Fruit fly (Drosophila melanogaster) whole organism, prepupa: ENCODE data around the gene CG13024.

Experiments
- Blimp-1 ChIP-seq: fragments of 200-800 bp; sonication (Bioruptor generic); optimal IDR thresholded peaks from 3 replicates; lab custom pipeline; 2017; ENCODE audit warnings: missing biosample characterization, missing genetic modification characterization, mild to moderate bottlenecking, moderate library complexity, missing genetic modification reagents
- CG10631 ChIP-seq: fragments of 200-800 bp; sonication (Bioruptor generic); optimal IDR thresholded peaks from 2 replicates; lab custom pipeline; 2016; ENCODE audit warnings: missing biosample characterization, missing genetic modification characterization
- CG10669 ChIP-seq: fragments of 200-800 bp; sonication (Bioruptor generic); optimal IDR thresholded peaks from 3 replicates; lab custom pipeline; 2018; ENCODE audit warnings: missing biosample characterization, mild to moderate bottlenecking, missing genetic modification characterization, moderate library complexity
- CG11762 ChIP-seq: fragments of 200-800 bp; sonication (Bioruptor generic); optimal IDR thresholded peaks from 3 replicates; lab custom pipeline; 2016; ENCODE audit warnings: missing biosample characterization, missing genetic modification characterization; ENCODE audit not compliant: insufficient read depth
- CG11902 ChIP-seq: fragments of 200-800 bp; sonication (Bioruptor generic); optimal IDR thresholded peaks from 3 replicates; lab custom pipeline; 2016; ENCODE audit warnings: missing biosample characterization, missing genetic modification characterization
- CG15336 ChIP-seq: fragments of 200-800 bp; sonication (Bioruptor generic); IDR thresholded peaks from 2 replicates; pipeline ENCODE4 v1.3.6; 2022; ENCODE audit warnings: missing biosample characterization, missing genetic modification characterization
- CG16779 ChIP-seq: fragments of 200-800 bp; sonication (Bioruptor generic); optimal IDR thresholded peaks from 3 replicates; lab custom pipeline; 2017; ENCODE audit warnings: missing biosample characterization, mild to moderate bottlenecking, missing genetic modification characterization
- CG3032 ChIP-seq: fragments of 200-800 bp; optimal IDR thresholded peaks from 2 replicates; lab custom pipeline; 2019; ENCODE audit warnings: missing biosample characterization, mild to moderate bottlenecking, missing genetic modification characterization, moderate library complexity
- CG31627 ChIP-seq: fragments of 200-800 bp; sonication (Bioruptor generic); optimal IDR thresholded peaks from 3 replicates; lab custom pipeline; 2016; ENCODE audit warnings: missing biosample characterization, missing genetic modification characterization
- CG32006 ChIP-seq: fragments of 200-800 bp; sonication (Bioruptor generic); optimal IDR thresholded peaks from 3 replicates; lab custom pipeline; 2017; ENCODE audit warnings: missing biosample characterization, mild to moderate bottlenecking, missing genetic modification characterization
- CG3919 ChIP-seq: fragments of 200-800 bp; sonication (Bioruptor generic); optimal IDR thresholded peaks from 3 replicates; lab custom pipeline; 2016; ENCODE audit warnings: missing biosample characterization, missing genetic modification characterization
- CG4318 ChIP-seq: fragments of 200-800 bp; sonication (Bioruptor generic); optimal IDR thresholded peaks from 3 replicates; lab custom pipeline; 2017; ENCODE audit warnings: missing biosample characterization, mild to moderate bottlenecking, missing genetic modification characterization
- CG6163 ChIP-seq: fragments of 200-800 bp; sonication (Bioruptor generic); IDR thresholded peaks from 3 replicates; pipeline ENCODE4 v1.3.6; 2022; ENCODE audit warnings: missing biosample characterization, missing genetic modification characterization
- CG6276 ChIP-seq: fragments of 200-800 bp; sonication (Bioruptor generic); optimal IDR thresholded peaks from 2 replicates; lab custom pipeline; 2017; ENCODE audit warnings: missing biosample characterization, mild to moderate bottlenecking, missing genetic modification characterization
- CG6808 ChIP-seq: fragments of 200-800 bp; sonication (Bioruptor generic); optimal IDR thresholded peaks from 3 replicates; lab custom pipeline; 2017; ENCODE audit warnings: missing biosample characterization, missing genetic modification characterization, mild to moderate bottlenecking, moderate library complexity, missing genetic modification reagents
- CG6854 ChIP-seq: fragments of 200-800 bp; sonication (Bioruptor generic); optimal IDR thresholded peaks from 2 replicates; lab custom pipeline; 2017; ENCODE audit warnings: missing biosample characterization, mild to moderate bottlenecking, missing genetic modification characterization
- CG7368 ChIP-seq: fragments of 200-800 bp; sonication (Bioruptor generic); optimal IDR thresholded peaks from 3 replicates; lab custom pipeline; 2016; ENCODE audit warnings: missing biosample characterization, missing genetic modification characterization
- CG8632 ChIP-seq: fragments of 200-800 bp; sonication (Bioruptor generic); optimal IDR thresholded peaks from 3 replicates; lab custom pipeline; 2016; ENCODE audit warnings: missing biosample characterization, missing genetic modification characterization
- CG9139 ChIP-seq: fragments of 200-800 bp; sonication (Bioruptor generic); optimal IDR thresholded peaks from 3 replicates; lab custom pipeline; 2017; ENCODE audit warnings: missing biosample characterization, mild to moderate bottlenecking, missing genetic modification characterization
- Eip75B ChIP-seq: fragments of 200-800 bp; sonication (Bioruptor generic); optimal IDR thresholded peaks from 3 replicates; lab custom pipeline; 2016; ENCODE audit warnings: missing biosample characterization, missing genetic modification characterization
- Eip93F ChIP-seq: fragments of 200-800 bp; sonication (Bioruptor generic); optimal IDR thresholded peaks from 2 replicates; lab custom pipeline; 2016; ENCODE audit warnings: missing biosample characterization, mild to moderate bottlenecking, missing genetic modification characterization
- Ets21C ChIP-seq: fragments of 200-800 bp; sonication (Bioruptor generic); optimal IDR thresholded peaks from 3 replicates; lab custom pipeline; 2016; ENCODE audit warnings: missing biosample characterization, missing genetic modification characterization
- Gug ChIP-seq: fragments of 200-800 bp; sonication (Bioruptor generic); IDR thresholded peaks from 2 replicates; pipeline ENCODE4 v1.3.6; 2022; ENCODE audit warnings: missing biosample characterization, missing genetic modification characterization
- Hr39 ChIP-seq: fragments of 200-800 bp; sonication (Bioruptor generic); optimal IDR thresholded peaks from 2 replicates; lab custom pipeline; 2016; ENCODE audit warnings: missing biosample characterization, missing genetic modification characterization
- Met ChIP-seq: fragments of 200-800 bp; sonication (Bioruptor generic); optimal IDR thresholded peaks from 3 replicates; lab custom pipeline; 2016; ENCODE audit warnings: missing biosample characterization, missing genetic modification characterization
- OdsH ChIP-seq: fragments of 200-800 bp; sonication (Bioruptor generic); optimal IDR thresholded peaks from 3 replicates; lab custom pipeline; 2016; ENCODE audit warnings: missing biosample characterization, missing genetic modification characterization
- Smox ChIP-seq: fragments of 200-800 bp; sonication (Bioruptor generic); optimal IDR thresholded peaks from 3 replicates; lab custom pipeline; 2016; ENCODE audit warnings: missing biosample characterization, missing genetic modification characterization
- Sox102F ChIP-seq: fragments of 200-800 bp; sonication (Bioruptor generic); optimal IDR thresholded peaks from 2 replicates; lab custom pipeline; 2016; ENCODE audit warnings: missing biosample characterization, mild to moderate bottlenecking, missing genetic modification characterization
- Sox14 ChIP-seq: fragments of 200-800 bp; sonication (Bioruptor generic); optimal IDR thresholded peaks from 3 replicates; lab custom pipeline; 2016; ENCODE audit warnings: missing biosample characterization, missing genetic modification characterization
- Sox15 ChIP-seq: fragments of 200-800 bp; sonication (Bioruptor generic); optimal IDR thresholded peaks from 3 replicates; lab custom pipeline; 2016; ENCODE audit warnings: missing biosample characterization, missing genetic modification characterization
- acj6 ChIP-seq: fragments of 200-800 bp; sonication (Bioruptor generic); optimal IDR thresholded peaks from 3 replicates; lab custom pipeline; 2016; ENCODE audit warnings: missing biosample characterization, missing genetic modification characterization
- cyc ChIP-seq: fragments of 200-800 bp; sonication (Bioruptor generic); optimal IDR thresholded peaks from 3 replicates; lab custom pipeline; 2016; ENCODE audit warnings: missing biosample characterization, missing genetic modification characterization
- dac ChIP-seq: fragments of 200-800 bp; sonication (Bioruptor generic); optimal IDR thresholded peaks from 2 replicates; lab custom pipeline; 2017; ENCODE audit warnings: missing biosample characterization, mild to moderate bottlenecking, missing genetic modification characterization
- eg ChIP-seq: fragments of 200-800 bp; sonication (Bioruptor generic); IDR thresholded peaks from 3 replicates; pipeline ENCODE4 v1.3.6; 2022; ENCODE audit warnings: missing biosample characterization, missing genetic modification characterization
- esn ChIP-seq: fragments of 200-800 bp; sonication (Bioruptor generic); optimal IDR thresholded peaks from 2 replicates; lab custom pipeline; 2016; ENCODE audit warnings: missing biosample characterization, mild to moderate bottlenecking, missing genetic modification characterization, moderate library complexity
- fd59A ChIP-seq: fragments of 200-800 bp; sonication (Bioruptor generic); optimal IDR thresholded peaks from 2 replicates; lab custom pipeline; 2017; ENCODE audit warnings: missing biosample characterization, mild to moderate bottlenecking, missing genetic modification characterization, missing genetic modification reagents
- fd85E ChIP-seq: fragments of 200-800 bp; sonication (Bioruptor generic); optimal IDR thresholded peaks from 3 replicates; lab custom pipeline; 2016; ENCODE audit warnings: missing biosample characterization, missing genetic modification characterization
- fkh ChIP-seq: fragments of 200-800 bp; sonication (Bioruptor generic); optimal IDR thresholded peaks from 3 replicates; lab custom pipeline; 2017; ENCODE audit warnings: missing biosample characterization, mild to moderate bottlenecking, missing genetic modification characterization, moderate library complexity
- lz ChIP-seq: fragments of 200-800 bp; sonication (Bioruptor generic); optimal IDR thresholded peaks from 3 replicates; lab custom pipeline; 2016; ENCODE audit warnings: missing biosample characterization, missing genetic modification characterization
- net ChIP-seq: fragments of 200-800 bp; sonication (Bioruptor generic); optimal IDR thresholded peaks from 3 replicates; lab custom pipeline; 2016; ENCODE audit warnings: missing biosample characterization, missing genetic modification characterization
- pdm3 ChIP-seq: fragments of 200-800 bp; sonication (Bioruptor generic); optimal IDR thresholded peaks from 3 replicates; lab custom pipeline; 2016; ENCODE audit warnings: missing biosample characterization, missing genetic modification characterization
- salr ChIP-seq, 2 experiments: fragments of 200-800 bp; sonication (Bioruptor generic); optimal IDR thresholded peaks; 3 replicates each; lab custom pipeline; 2016 to 2018; ENCODE audit warnings: missing biosample characterization in 2 of 2, missing genetic modification characterization in 2 of 2, mild to moderate bottlenecking in 1 of 2
- spab ChIP-seq: fragments of 200-800 bp; sonication (Bioruptor generic); optimal IDR thresholded peaks from 2 replicates; lab custom pipeline; 2017; ENCODE audit warnings: missing biosample characterization, mild to moderate bottlenecking, missing genetic modification characterization, missing genetic modification reagents
- ss ChIP-seq, 2 experiments: fragments of 200-800 bp; sonication (Bioruptor generic); optimal IDR thresholded peaks; 2 replicates in 1 of 2; 3 replicates in 1 of 2; lab custom pipeline; 2017 to 2018; ENCODE audit warnings: mild to moderate bottlenecking in 2 of 2, missing biosample characterization in 2 of 2, missing genetic modification characterization in 2 of 2, moderate library complexity in 1 of 2
- svp ChIP-seq: fragments of 200-800 bp; sonication (Bioruptor generic); peaks from one replicate; lab custom pipeline; 2016; ENCODE audit warnings: missing biosample characterization, missing genetic modification characterization
- topi ChIP-seq: fragments of 200-800 bp; sonication (Bioruptor generic); optimal IDR thresholded peaks from 3 replicates; lab custom pipeline; 2016; ENCODE audit warnings: missing biosample characterization, missing genetic modification characterization
- vri ChIP-seq: fragments of 200-800 bp; sonication (Bioruptor generic); optimal IDR thresholded peaks from 3 replicates; lab custom pipeline; 2016; ENCODE audit warnings: missing biosample characterization, mild to moderate bottlenecking, missing genetic modification characterization

Gene CG13024

dm6 chr3L:16800026-16800425 is 28.8 kb downstream of the CG13024 start (continued):
- TF ChIP-seq svp (GFP tag; lab: Kevin White, UChicago), result peak; percentile 88
- TF ChIP-seq CG11902, result no peak
- TF ChIP-seq vri, result peak; percentile 87
- TF ChIP-seq salr (GFP tag; optimal IDR thresholded peaks at IDR 0.05; lab: Kevin White, UChicago), result no peak
- TF ChIP-seq CG15336 (GFP tag; lab: Robert Waterston, UW), result peak; percentile 57; the same call in 1 of the 2 replicates
- peak; percentile 46 for TF ChIP-seq CG16779 (tag; lab: Kevin White, UChicago)
- peak; percentile 19 for TF ChIP-seq fkh (GFP tag; lab: Kevin White, UChicago)
- peak; percentile 57 for TF ChIP-seq CG3919
- TF ChIP-seq lz (GFP tag; lab: Kevin White, UChicago), result no peak
- TF ChIP-seq dac (GFP tag; lab: Kevin White, UChicago), result no peak
- TF ChIP-seq CG3032 (tag; lab: Kevin White, UChicago), result no peak
- no peak for TF ChIP-seq acj6 (GFP tag; lab: Kevin White, UChicago)
- no peak for TF ChIP-seq CG11762 (GFP tag; lab: Kevin White, UChicago)
- peak; percentile 62; the same call in 2 of the 3 replicates for TF ChIP-seq eg (GFP tag; lab: Robert Waterston, UW)
- peak; percentile 53 for TF ChIP-seq CG6276 (GFP tag; lab: Kevin White, UChicago)

- TF ChIP-seq Sox102F (GFP tag; lab: Kevin White, UChicago), result peak; percentile 84
- TF ChIP-seq Smox, result no peak
- no peak for TF ChIP-seq fkh (GFP tag; lab: Kevin White, UChicago)
- TF ChIP-seq CG31627 (GFP tag; lab: Kevin White, UChicago), result peak; percentile 71
- peak in 1 of 2 experiments; percentile 46 for TF ChIP-seq salr (GFP tag; optimal IDR thresholded peaks at IDR 0.05; lab: Kevin White, UChicago)
- no peak for TF ChIP-seq CG3919
- TF ChIP-seq spab (GFP tag; lab: Kevin White, UChicago), result no peak
- peak; percentile 47 for TF ChIP-seq CG11902
- no peak for TF ChIP-seq CG10669 (GFP tag; lab: Kevin White, UChicago)
- TF ChIP-seq Sox14 (GFP tag; lab: Kevin White, UChicago), result peak; percentile 78
- TF ChIP-seq Hr39 (GFP tag; lab: Kevin White, UChicago), result peak; percentile 73
- TF ChIP-seq svp (GFP tag; lab: Kevin White, UChicago), result peak; percentile 87
- peak; percentile 47 for TF ChIP-seq cyc
- peak; percentile 9 for TF ChIP-seq CG11762 (GFP tag; lab: Kevin White, UChicago)
- no peak for TF ChIP-seq CG32006 (GFP tag; lab: Kevin White, UChicago)
- no peak for TF ChIP-seq dac (GFP tag; lab: Kevin White, UChicago)
- TF ChIP-seq CG6808 (GFP tag; lab: Kevin White, UChicago), result no peak
- peak; percentile 71; the same call in 2 of the 3 replicates for TF ChIP-seq eg (GFP tag; lab: Robert Waterston, UW)
- no peak for TF ChIP-seq CG9139
- peak; percentile 81 for TF ChIP-seq CG15336 (GFP tag; lab: Robert Waterston, UW)
- no peak for TF ChIP-seq CG4318 (GFP tag; lab: Kevin White, UChicago)
- no peak for TF ChIP-seq ss (GFP tag; optimal IDR thresholded peaks at IDR 0.05; lab: Kevin White, UChicago)
- TF ChIP-seq CG10631 (GFP tag; lab: Kevin White, UChicago), result peak; percentile 69
- no peak for TF ChIP-seq CG6854 (GFP tag; lab: Kevin White, UChicago)
- TF ChIP-seq topi, result no peak
- peak; percentile 73 for TF ChIP-seq lz (GFP tag; lab: Kevin White, UChicago)
- TF ChIP-seq CG6163 (GFP tag; lab: Robert Waterston, UW), result peak; percentile 77
- TF ChIP-seq Blimp-1, result peak; percentile 16
- TF ChIP-seq pdm3 (GFP tag; lab: Kevin White, UChicago), result peak; percentile 78
- TF ChIP-seq OdsH, result no peak
- TF ChIP-seq CG7368 (GFP tag; lab: Kevin White, UChicago), result no peak
- TF ChIP-seq Met, result peak; percentile 83
- TF ChIP-seq esn (GFP tag; lab: Kevin White, UChicago), result peak; percentile 82
- TF ChIP-seq Sox15, result peak; percentile 44
- TF ChIP-seq CG3032 (tag; lab: Kevin White, UChicago), result peak; percentile 33
- peak; percentile 71 for TF ChIP-seq CG8632
- peak; percentile 82 for TF ChIP-seq net
- TF ChIP-seq Gug (GFP tag; lab: Robert Waterston, UW), result peak; percentile 56
- TF ChIP-seq Eip93F (GFP tag; lab: Kevin White, UChicago), result peak; percentile 5
- peak; percentile 83 for TF ChIP-seq vri
- peak; percentile 47 for TF ChIP-seq Ets21C (GFP tag; lab: Kevin White, UChicago)
- peak; percentile 17 for TF ChIP-seq fd59A
- TF ChIP-seq CG16779 (tag; lab: Kevin White, UChicago), result peak; percentile 8
- no peak for TF ChIP-seq Eip75B (GFP tag; lab: Kevin White, UChicago)
- TF ChIP-seq fd85E (GFP tag; lab: Kevin White, UChicago), result no peak
Observed at dm6 chr3L:16796603-16797002, 32.3 kb downstream of the CG13024 start.
